Fruit fly (Drosophila melanogaster): Measurements from ENCODE around the gene CG9692.

CG9692 gene

dm6 chr3L:16711430-16712228 is 6.9 kb downstream of the CG9692 start, which contains the start of the genes CG43954, Lasp and Dab (continued):
- TF ChIP-seq Jarid2 (GFP tag; optimal IDR thresholded peaks at IDR 0.05) (peak; percentile 93), al (GFP tag; IDR thresholded peaks at IDR 0.05) (no peak), Dbx (GFP tag; IDR thresholded peaks at IDR 0.05) (peak; percentile 26; the same call in 1 of the 3 replicates), ac (GFP tag; optimal IDR thresholded peaks at IDR 0.05) (peak; percentile 18), Ssrp (tag; optimal IDR thresholded peaks at IDR 0.05) (peak; percentile 6), Optix (GFP tag; IDR thresholded peaks at IDR 0.05) (no peak), CG13894 (tag; optimal IDR thresholded peaks at IDR 0.05) (peak; percentile 43), abd-A (tag; optimal IDR thresholded peaks at IDR 0.05) (peak; percentile 30), CG31441 (GFP tag; IDR thresholded peaks at IDR 0.05) (peak; percentile 49; the same call in 1 of the 2 replicates), E2f2 (GFP tag; IDR thresholded peaks at IDR 0.05) (peak; percentile 80), NC2α (GFP tag; optimal IDR thresholded peaks at IDR 0.05) (peak; percentile 14), CG3163 (GFP tag; optimal IDR thresholded peaks at IDR 0.05) (peak; percentile 28), CG3281 (GFP tag; optimal IDR thresholded peaks at IDR 0.05) (no peak), btn (GFP tag; optimal IDR thresholded peaks at IDR 0.05) (no peak), CG7987 (GFP tag; optimal IDR thresholded peaks at IDR 0.05) (no peak), kni (GFP tag; optimal IDR thresholded peaks at IDR 0.05) (peak; percentile 14), yki (optimal IDR thresholded peaks at IDR 0.05) (no peak), psq (GFP tag; optimal IDR thresholded peaks at IDR 0.05) (peak; percentile 8), gsb-n (tag; optimal IDR thresholded peaks at IDR 0.05) (peak; percentile 40), C15 (GFP tag; IDR thresholded peaks at IDR 0.05) (no peak), HHEX (GFP tag; optimal IDR thresholded peaks at IDR 0.05) (no peak), shn (GFP tag; optimal IDR thresholded peaks at IDR 0.05) (peak; percentile 9), lov (optimal IDR thresholded peaks at IDR 0.05) (no peak), lov (GFP tag; IDR thresholded peaks at IDR 0.05) (0 out of 3 replicates have a peak, but pooled peaks have one; percentile 40), insv (GFP tag; optimal IDR thresholded peaks at IDR 0.05) (peak in 1 of 2 experiments; percentile 23), CG1647 (GFP tag; optimal IDR thresholded peaks at IDR 0.05) (no peak), CG18262 (tag; optimal IDR thresholded peaks at IDR 0.05) (peak; percentile 24), CG10267 (tag; optimal IDR thresholded peaks at IDR 0.05) (peak; percentile 47), CG30403 (GFP tag; optimal IDR thresholded peaks at IDR 0.05) (peak; percentile 29), Ada2b (GFP tag; IDR thresholded peaks at IDR 0.05) (peak; percentile 7; the same call in 1 of the 2 replicates), CG8290 (GFP tag; optimal IDR thresholded peaks at IDR 0.05) (peak; percentile 42), CG8290 (tag; optimal IDR thresholded peaks at IDR 0.05) (peak in 1 of 2 experiments; percentile 91), CG14014 (GFP tag; IDR thresholded peaks at IDR 0.05) (peak; percentile 26; the same call in 1 of the 2 replicates), oc (tag; optimal IDR thresholded peaks at IDR 0.05) (peak; percentile 42), CG18619 (GFP tag; optimal IDR thresholded peaks at IDR 0.05) (peak; percentile 44), lola (GFP tag; optimal IDR thresholded peaks at IDR 0.05) (no peak), Chrac-16 (GFP tag; optimal IDR thresholded peaks at IDR 0.05) (peak; percentile 10), CG17568 (GFP tag; optimal IDR thresholded peaks at IDR 0.05) (peak; percentile 40), CG32772 (GFP tag; IDR thresholded peaks at IDR 0.05) (no peak), Dip3 (GFP tag; optimal IDR thresholded peaks at IDR 0.05) (no peak), BtbVII (GFP tag; optimal IDR thresholded peaks at IDR 0.05) (peak; percentile 52), Hmx (GFP tag; optimal IDR thresholded peaks at IDR 0.05) (no peak), Fer1 (GFP tag; optimal IDR thresholded peaks at IDR 0.05) (peak; percentile 59), fd96Cb (tag; optimal IDR thresholded peaks at IDR 0.05) (no peak), CG6791 (GFP tag; IDR thresholded peaks at IDR 0.05; ENCODE audit: partially characterized antibody) (peak; percentile 69), CG7372 (GFP tag; IDR thresholded peaks at IDR 0.05) (no peak), B-H2 (GFP tag; optimal IDR thresholded peaks at IDR 0.05) (peak; percentile 47), YL-1 (GFP tag; optimal IDR thresholded peaks at IDR 0.05) (peak; percentile 40), CG7745 (tag; optimal IDR thresholded peaks at IDR 0.05) (peak; percentile 5), CG33213 (GFP tag; optimal IDR thresholded peaks at IDR 0.05) (peak; percentile 90)

All from whole organism, embryonic.